Worm (Caenorhabditis elegans) whole organism, L4/young adult: ENCODE measurements around the gene idpp-6.

Source experiments
- W03F9.2 ChIP-seq: fragments of 150-350 bp; optimal IDR thresholded peaks from 2 replicates; lab custom pipeline; 2014; ENCODE audit warnings: missing biosample characterization, missing genetic modification characterization
- dao-5 ChIP-seq: sonication (generic microtip); optimal IDR thresholded peaks from 2 replicates; lab custom pipeline; 2016; ENCODE audit warnings: missing genotype, missing genetic modification characterization, moderate library complexity, missing compliant biosample characterization
- him-1 ChIP-seq: sonication (generic microtip); optimal IDR thresholded peaks from 2 replicates; lab custom pipeline; 2016; ENCODE audit warnings: missing genotype, missing genetic modification reagents, missing genetic modification characterization, missing compliant biosample characterization

DNA sequence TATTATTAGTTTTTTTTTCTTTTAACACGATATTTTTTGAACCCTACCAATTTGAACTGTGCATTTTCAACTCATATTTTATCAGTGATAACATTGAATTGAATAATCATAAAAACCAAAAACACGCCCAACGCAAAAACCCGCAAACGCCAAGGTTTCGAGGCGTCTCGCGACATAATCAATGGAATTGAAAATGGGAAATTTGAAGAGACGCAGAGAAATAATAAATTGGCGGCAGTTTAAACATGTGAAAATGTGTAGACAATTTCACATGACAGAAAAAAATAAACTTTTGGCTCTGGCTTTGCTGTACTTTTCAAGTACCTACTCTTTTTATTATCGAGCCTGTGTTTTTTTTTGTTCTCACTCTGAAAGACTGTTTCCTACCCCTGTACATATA lies 21.9 kb downstream of the idpp-6 start:
- no peak for TF ChIP-seq him-1
- TF ChIP-seq W03F9.2 (tag; lab: Kevin White, UChicago): peak; percentile 4
- TF ChIP-seq dao-5: no peak
